Worm (Caenorhabditis elegans) whole organism, late embryonic: Measurements from ENCODE around the gene clec-88.

ENCODE experiments used
- ceh-30 ChIP-seq: fragments of 150-350 bp; optimal IDR thresholded peaks from 2 replicates; lab custom pipeline; 2014; ENCODE audit warnings: missing biosample characterization, missing genetic modification characterization
- ceh-31 ChIP-seq: sonication (generic microtip); optimal IDR thresholded peaks from 2 replicates; lab custom pipeline; 2016; ENCODE audit warnings: missing genetic modification characterization, missing compliant biosample characterization
- pros-1 ChIP-seq: fragments of 150-350 bp; optimal IDR thresholded peaks from 2 replicates; lab custom pipeline; 2014; ENCODE audit warnings: missing biosample characterization, missing genetic modification reagents, missing genetic modification characterization
- tbx-2 ChIP-seq: sonication (generic microtip); optimal IDR thresholded peaks from 2 replicates; lab custom pipeline; 2016; ENCODE audit warnings: missing genetic modification characterization, missing compliant biosample characterization
- ttx-3 ChIP-seq: sonication (generic microtip); optimal IDR thresholded peaks from 2 replicates; lab custom pipeline; 2016; ENCODE audit warnings: missing genetic modification reagents, missing genetic modification characterization, missing compliant biosample characterization

- TF ChIP-seq tbx-2 (no peak), ttx-3 (tag; lab: Kevin White, UChicago) (no peak), pros-1 (no peak), ceh-31 (tag; lab: Kevin White, UChicago) (no peak), ceh-30 (tag; lab: Kevin White, UChicago) (no peak)
These were observed 23.1 kb upstream of the clec-88 start for ce11 chrII:6342455-6342854.
